Fruit fly (Drosophila melanogaster) whole organism, embryonic: Measurements from ENCODE around the gene senju.
A peak's percentile ranks its signal among the peaks of the same experiment; 100 is the strongest.

Experiments used
- Atf3 ChIP-seq: fragments of 200-800 bp; sonication (Bioruptor generic); optimal IDR thresholded peaks from 3 replicates; lab custom pipeline; 2016; ENCODE audit warnings: missing biosample characterization, missing genetic modification characterization
- Bdp1 ChIP-seq: fragments of 200-800 bp; sonication (Bioruptor generic); optimal IDR thresholded peaks from 3 replicates; lab custom pipeline; 2016; ENCODE audit warnings: missing biosample characterization, missing genetic modification characterization
- Blimp-1 ChIP-seq: fragments of 200-800 bp; sonication (Bioruptor generic); optimal IDR thresholded peaks from 3 replicates; lab custom pipeline; 2018; ENCODE audit warnings: missing biosample characterization, missing genetic modification characterization, mild to moderate bottlenecking, moderate library complexity, missing genetic modification reagents
- CG10565 ChIP-seq: fragments of 200-800 bp; sonication (Bioruptor generic); optimal IDR thresholded peaks from 3 replicates; lab custom pipeline; 2016; ENCODE audit warnings: missing biosample characterization, mild to moderate bottlenecking, missing genetic modification characterization
- CG11085 ChIP-seq: fragments of 200-800 bp; sonication (Bioruptor generic); IDR thresholded peaks from 2 replicates; pipeline ENCODE4 v1.3.6; 2022; ENCODE audit warnings: missing biosample characterization, missing genetic modification characterization
- CG11398 ChIP-seq: fragments of 200-800 bp; sonication (Bioruptor generic); optimal IDR thresholded peaks from 2 replicates; lab custom pipeline; 2016; ENCODE audit warnings: missing biosample characterization, missing genetic modification characterization
- CG13296 ChIP-seq: fragments of 200-800 bp; sonication (Bioruptor generic); optimal IDR thresholded peaks from 3 replicates; lab custom pipeline; 2018; ENCODE audit warnings: missing biosample characterization, mild to moderate bottlenecking, missing genetic modification characterization
- CG14050 ChIP-seq: fragments of 200-800 bp; sonication (Bioruptor generic); IDR thresholded peaks from 3 replicates; pipeline ENCODE4 v1.3.6; 2022; ENCODE audit warnings: missing biosample characterization, missing genetic modification characterization
- CG15011 ChIP-seq: fragments of 200-800 bp; sonication (Bioruptor generic); optimal IDR thresholded peaks from 3 replicates; lab custom pipeline; 2018; ENCODE audit warnings: missing biosample characterization, mild to moderate bottlenecking, missing genetic modification characterization
- CG16815 ChIP-seq: fragments of 200-800 bp; sonication (Bioruptor generic); optimal IDR thresholded peaks from 3 replicates; lab custom pipeline; 2017; ENCODE audit warnings: missing biosample characterization, mild to moderate bottlenecking, missing genetic modification characterization
- CG1792 ChIP-seq: fragments of 200-800 bp; sonication (Bioruptor generic); optimal IDR thresholded peaks from 2 replicates; lab custom pipeline; 2016; ENCODE audit warnings: missing biosample characterization, missing genetic modification characterization
- CG2116 ChIP-seq: fragments of 200-800 bp; sonication (Bioruptor generic); optimal IDR thresholded peaks from 3 replicates; lab custom pipeline; 2018; ENCODE audit warnings: missing biosample characterization, mild to moderate bottlenecking, missing genetic modification characterization
- CG2199 ChIP-seq: fragments of 200-800 bp; sonication (Bioruptor generic); IDR thresholded peaks from 3 replicates; pipeline ENCODE4 v1.3.6; 2022; ENCODE audit warnings: missing biosample characterization, missing genetic modification characterization
- CG3065 ChIP-seq: fragments of 200-800 bp; sonication (Bioruptor generic); optimal IDR thresholded peaks from 2 replicates; lab custom pipeline; 2016; ENCODE audit warnings: missing biosample characterization, missing genetic modification characterization
- CG4282 ChIP-seq: fragments of 200-800 bp; sonication (Bioruptor generic); optimal IDR thresholded peaks from 2 replicates; lab custom pipeline; 2016; ENCODE audit warnings: missing biosample characterization, missing genetic modification characterization
- CG6654 ChIP-seq: fragments of 200-800 bp; sonication (Bioruptor generic); optimal IDR thresholded peaks from 2 replicates; lab custom pipeline; 2017; ENCODE audit warnings: missing biosample characterization, mild to moderate bottlenecking, missing genetic modification characterization
- CG7556 ChIP-seq: fragments of 200-800 bp; sonication (Bioruptor generic); optimal IDR thresholded peaks from 2 replicates; lab custom pipeline; 2017; ENCODE audit warnings: missing biosample characterization, mild to moderate bottlenecking, missing genetic modification characterization
- CG8924 ChIP-seq: fragments of 200-800 bp; optimal IDR thresholded peaks from 3 replicates; lab custom pipeline; 2019; ENCODE audit warnings: missing biosample characterization, mild to moderate bottlenecking, missing genetic modification characterization, moderate library complexity
- CG9609 ChIP-seq: fragments of 200-800 bp; sonication (Bioruptor generic); optimal IDR thresholded peaks from 3 replicates; lab custom pipeline; 2016; ENCODE audit warnings: missing biosample characterization, missing genetic modification characterization
- CG9727 ChIP-seq: fragments of 200-800 bp; sonication (Bioruptor generic); optimal IDR thresholded peaks from 3 replicates; lab custom pipeline; 2017; ENCODE audit warnings: missing biosample characterization, mild to moderate bottlenecking, missing genetic modification characterization
- CG9876 ChIP-seq: fragments of 200-800 bp; sonication (Bioruptor generic); optimal IDR thresholded peaks from 2 replicates; lab custom pipeline; 2016; ENCODE audit warnings: missing biosample characterization, missing genetic modification characterization
- CG9932 ChIP-seq: fragments of 200-800 bp; sonication (Bioruptor generic); IDR thresholded peaks from 2 replicates; pipeline ENCODE4 v1.3.6; 2022; ENCODE audit warnings: missing biosample characterization, missing genetic modification characterization
- Camta ChIP-seq: fragments of 200-800 bp; sonication (Bioruptor generic); optimal IDR thresholded peaks from 2 replicates; lab custom pipeline; 2016; ENCODE audit warnings: missing biosample characterization, missing genetic modification characterization
- Dad ChIP-seq: fragments of 200-800 bp; sonication (Bioruptor generic); optimal IDR thresholded peaks from 3 replicates; lab custom pipeline; 2016; ENCODE audit warnings: missing biosample characterization, missing genetic modification characterization
- Deaf1 ChIP-seq: fragments of 200-800 bp; optimal IDR thresholded peaks from 3 replicates; lab custom pipeline; 2019; ENCODE audit warnings: missing biosample characterization, mild to moderate bottlenecking, missing genetic modification characterization, moderate library complexity
- Eip74EF ChIP-seq, 2 experiments: fragments of 200-800 bp in 1 of 2; fragments of >200 bp in 1 of 2; sonication (Bioruptor generic) in 1 of 2; optimal IDR thresholded peaks; 2 replicates each; lab custom pipeline; 2017 to 2019; ENCODE audit warnings: missing biosample characterization in 2 of 2, missing genetic modification characterization in 2 of 2, mild to moderate bottlenecking in 1 of 2, moderate library complexity in 1 of 2
- Fer1 ChIP-seq: fragments of 200-800 bp; sonication (Bioruptor generic); optimal IDR thresholded peaks from 2 replicates; lab custom pipeline; 2017; ENCODE audit warnings: missing biosample characterization, mild to moderate bottlenecking, missing genetic modification characterization
- Fer3 ChIP-seq: fragments of 200-800 bp; sonication (Bioruptor generic); optimal IDR thresholded peaks from 2 replicates; lab custom pipeline; 2018; ENCODE audit warnings: missing biosample characterization, mild to moderate bottlenecking, missing genetic modification characterization, moderate library complexity
- GATAe ChIP-seq: fragments of 200-800 bp; sonication (Bioruptor generic); conservative IDR thresholded peaks from 2 replicates; pipeline ENCODE4 v1.3.6; 2022; ENCODE audit warnings: missing biosample characterization, missing genetic modification characterization
- HLHmδ ChIP-seq: fragments of 200-800 bp; sonication (Bioruptor generic); optimal IDR thresholded peaks from 2 replicates; lab custom pipeline; 2018; ENCODE audit warnings: missing biosample characterization, mild to moderate bottlenecking, missing genetic modification characterization, moderate library complexity
- Mad ChIP-seq: fragments of 200-800 bp; sonication (Bioruptor generic); optimal IDR thresholded peaks from 2 replicates; lab custom pipeline; 2016; ENCODE audit warnings: missing biosample characterization, missing genetic modification characterization
- Mes4 ChIP-seq: fragments of 200-800 bp; sonication (Bioruptor generic); optimal IDR thresholded peaks from 2 replicates; lab custom pipeline; 2016; ENCODE audit warnings: missing biosample characterization, missing genetic modification characterization
- Opbp ChIP-seq: fragments of 200-800 bp; sonication (Bioruptor generic); IDR thresholded peaks from 3 replicates; pipeline ENCODE4 v1.3.6; 2022; ENCODE audit warnings: missing biosample characterization, missing genetic modification characterization; ENCODE audit not compliant: partially characterized antibody
- Tbp ChIP-seq: fragments of >200 bp; optimal IDR thresholded peaks from 2 replicates; lab custom pipeline; 2018; ENCODE audit warnings: missing biosample characterization, missing genetic modification characterization
- YL-1 ChIP-seq: fragments of 200-800 bp; sonication (Bioruptor generic); optimal IDR thresholded peaks from 3 replicates; lab custom pipeline; 2017; ENCODE audit warnings: missing biosample characterization, mild to moderate bottlenecking, missing genetic modification characterization
- az2 ChIP-seq: fragments of 200-800 bp; sonication (Bioruptor generic); optimal IDR thresholded peaks from 3 replicates; lab custom pipeline; 2016; ENCODE audit warnings: missing biosample characterization, missing genetic modification characterization
- crc ChIP-seq: fragments of 200-800 bp; sonication (Bioruptor generic); optimal IDR thresholded peaks from 2 replicates; lab custom pipeline; 2016; ENCODE audit warnings: missing biosample characterization, missing genetic modification characterization
- dimm ChIP-seq: fragments of 200-800 bp; sonication (Bioruptor generic); IDR thresholded peaks from 2 replicates; pipeline ENCODE4 v1.3.6; 2022; ENCODE audit warnings: missing biosample characterization, missing genetic modification characterization
- disco-r ChIP-seq: fragments of 200-800 bp; sonication (Bioruptor generic); optimal IDR thresholded peaks from 2 replicates; lab custom pipeline; 2016; ENCODE audit warnings: missing biosample characterization, missing genetic modification characterization
- dm ChIP-seq: fragments of 200-800 bp; sonication (Bioruptor generic); optimal IDR thresholded peaks from 3 replicates; lab custom pipeline; 2016; ENCODE audit warnings: missing biosample characterization, missing genetic modification characterization
- eyg ChIP-seq: fragments of 200-800 bp; sonication (Bioruptor generic); optimal IDR thresholded peaks from 3 replicates; lab custom pipeline; 2016; ENCODE audit warnings: missing biosample characterization, missing genetic modification characterization
- mirr ChIP-seq: fragments of 200-800 bp; sonication (Bioruptor generic); optimal IDR thresholded peaks from 3 replicates; lab custom pipeline; 2018; ENCODE audit warnings: missing biosample characterization, mild to moderate bottlenecking, missing genetic modification characterization
- nerfin-2 ChIP-seq: fragments of 200-800 bp; sonication (Bioruptor generic); IDR thresholded peaks from 2 replicates; pipeline ENCODE4 v1.3.6; 2022; ENCODE audit warnings: missing biosample characterization, missing genetic modification characterization; ENCODE audit not compliant: partially characterized antibody
- oc ChIP-seq: fragments of 200-800 bp; sonication (Bioruptor generic); optimal IDR thresholded peaks from 2 replicates; lab custom pipeline; 2018; ENCODE audit warnings: missing biosample characterization, mild to moderate bottlenecking, missing genetic modification characterization, moderate library complexity
- row ChIP-seq: fragments of 200-800 bp; sonication (Bioruptor generic); IDR thresholded peaks from 3 replicates; pipeline ENCODE4 v1.3.6; 2022; ENCODE audit warnings: missing biosample characterization, missing genetic modification characterization
- sd ChIP-seq: fragments of 200-800 bp; sonication (Bioruptor generic); optimal IDR thresholded peaks from 3 replicates; lab custom pipeline; 2018; ENCODE audit warnings: missing biosample characterization, mild to moderate bottlenecking, missing genetic modification characterization, moderate library complexity
- shn ChIP-seq: fragments of 200-800 bp; sonication (Bioruptor generic); optimal IDR thresholded peaks from 3 replicates; lab custom pipeline; 2016; ENCODE audit warnings: missing biosample characterization, missing genetic modification characterization
- sna ChIP-seq: fragments of 200-800 bp; sonication (Bioruptor generic); IDR thresholded peaks from 2 replicates; pipeline ENCODE4 v1.3.6; 2022; ENCODE audit warnings: missing biosample characterization, missing genetic modification characterization; ENCODE audit not compliant: partially characterized antibody
- sob ChIP-seq: fragments of 200-800 bp; sonication (Bioruptor generic); IDR thresholded peaks from 2 replicates; pipeline ENCODE4 v1.3.6; 2022; ENCODE audit warnings: missing biosample characterization, missing genetic modification characterization
- wdn ChIP-seq: fragments of 200-800 bp; sonication (Bioruptor generic); IDR thresholded peaks from 2 replicates; pipeline ENCODE4 v1.3.6; 2022; ENCODE audit warnings: missing biosample characterization, missing genetic modification characterization

senju gene

DNA sequence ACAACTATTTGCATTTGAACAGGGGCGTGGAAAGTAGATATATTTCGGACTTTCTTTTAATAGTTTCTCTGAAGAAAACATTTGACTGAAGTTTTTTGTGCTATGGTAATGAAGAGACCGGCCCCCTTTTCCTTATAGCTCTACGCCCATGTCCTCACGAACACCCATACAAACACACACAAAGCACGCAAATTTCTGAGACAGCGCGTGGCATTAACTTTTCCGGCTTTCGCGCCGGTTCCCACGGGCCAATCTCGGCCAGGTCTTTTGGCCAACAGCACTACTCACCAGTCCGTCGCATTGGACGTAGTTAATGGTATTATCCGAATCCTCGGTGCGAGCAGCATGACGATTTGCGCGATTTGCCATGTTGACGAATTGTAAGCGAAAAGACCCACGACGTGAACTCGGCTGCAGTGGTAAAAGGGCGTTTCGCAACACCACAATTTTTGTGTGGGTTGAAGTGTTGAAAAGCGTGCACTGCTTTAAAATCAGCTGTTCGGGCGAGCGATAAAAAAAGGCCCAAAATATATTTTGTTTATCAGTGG, at the start of gene senju (continued):
- peak; percentile 86 for TF ChIP-seq shn (GFP tag; lab: Kevin White, UChicago)
- 0 out of 3 replicates have a peak, but pooled peaks have one; percentile 35 for TF ChIP-seq CG2199 (GFP tag; lab: Robert Waterston, UW)
- peak; percentile 73 for TF ChIP-seq CG16815 (GFP tag; lab: Kevin White, UChicago)
- peak; percentile 74 for TF ChIP-seq Fer3 (tag; lab: Kevin White, UChicago)
- peak; percentile 88 for TF ChIP-seq Dad
- TF ChIP-seq oc (tag; lab: Kevin White, UChicago) = peak; percentile 39
- TF ChIP-seq CG15011 = peak; percentile 39
- TF ChIP-seq CG9932 = peak; percentile 83
- TF ChIP-seq CG6654 (GFP tag; lab: Kevin White, UChicago) = peak; percentile 60
- peak; percentile 77 for TF ChIP-seq Camta (GFP tag; lab: Kevin White, UChicago)
- TF ChIP-seq CG4282 = peak; percentile 60
- TF ChIP-seq Blimp-1 = peak; percentile 71
- TF ChIP-seq dimm (GFP tag; lab: Robert Waterston, UW) = no peak
- peak; percentile 87 for TF ChIP-seq CG9609
- TF ChIP-seq eyg = peak; percentile 82
- peak; percentile 76 for TF ChIP-seq HLHmδ (GFP tag; lab: Kevin White, UChicago)
- peak; percentile 64 for TF ChIP-seq disco-r (GFP tag; lab: Kevin White, UChicago)
- peak; percentile 86 for TF ChIP-seq CG7556 (GFP tag; lab: Kevin White, UChicago)
- peak; percentile 83 for TF ChIP-seq Mad (GFP tag; lab: Kevin White, UChicago)
- peak; percentile 51 for TF ChIP-seq CG11085 (GFP tag; lab: Robert Waterston, UW)
- peak; percentile 60 for TF ChIP-seq CG1792
- peak; percentile 70 for TF ChIP-seq Mes4
- peak; percentile 66 for TF ChIP-seq CG9876 (GFP tag; lab: Kevin White, UChicago)
- TF ChIP-seq CG9727 (GFP tag; lab: Kevin White, UChicago) = peak; percentile 89
- peak; percentile 86 for TF ChIP-seq Deaf1 (tag; lab: Kevin White, UChicago)
- TF ChIP-seq CG10565 = no peak
- TF ChIP-seq nerfin-2 = no peak
- TF ChIP-seq YL-1 (GFP tag; lab: Kevin White, UChicago) = peak; percentile 99
- no peak for TF ChIP-seq sna (GFP tag; lab: Robert Waterston, UW)
- TF ChIP-seq sd (tag; lab: Kevin White, UChicago) = peak; percentile 73
- TF ChIP-seq row = peak; percentile 73
- TF ChIP-seq CG11398 = peak; percentile 85
- TF ChIP-seq Atf3 = peak; percentile 74
- TF ChIP-seq CG14050 (GFP tag; lab: Robert Waterston, UW) = peak; percentile 65
- peak; percentile 84 for TF ChIP-seq mirr (GFP tag; lab: Kevin White, UChicago)
- peak; percentile 80 for TF ChIP-seq CG13296
- TF ChIP-seq crc (GFP tag; lab: Kevin White, UChicago) = peak; percentile 73
- TF ChIP-seq az2 (GFP tag; lab: Kevin White, UChicago) = peak; percentile 88
- peak; percentile 95 for TF ChIP-seq dm (GFP tag; lab: Kevin White, UChicago)
- TF ChIP-seq CG2116 = peak; percentile 67
- TF ChIP-seq Bdp1 (GFP tag; lab: Kevin White, UChicago) = peak; percentile 78
- TF ChIP-seq Opbp (GFP tag; lab: Robert Waterston, UW) = peak; percentile 100
- peak; percentile 87 for TF ChIP-seq Fer1 (GFP tag; lab: Kevin White, UChicago)
- TF ChIP-seq wdn (GFP tag; lab: Robert Waterston, UW) = peak; percentile 66
- TF ChIP-seq sob = peak; percentile 84
- TF ChIP-seq CG3065 (GFP tag; lab: Kevin White, UChicago) = peak; percentile 72
- TF ChIP-seq Tbp (GFP tag; lab: Kevin White, UChicago) = no peak
- peak; percentile 82 for TF ChIP-seq CG8924
- TF ChIP-seq Eip74EF (GFP tag; optimal IDR thresholded peaks at IDR 0.05; lab: Kevin White, UChicago) = peak in 1 of 2 experiments; percentile 80
- TF ChIP-seq GATAe = no peak; the same call in 1 of the 2 replicates
